Worm (Caenorhabditis elegans): Measurements from ENCODE around the gene F35B3.7.

- TF ChIP-seq lsy-2 (tag; optimal IDR thresholded peaks at IDR 0.05) (no peak), blmp-1 (tag; optimal IDR thresholded peaks at IDR 0.05) (no peak), lin-13 (tag; optimal IDR thresholded peaks at IDR 0.05) (no peak), unc-62 (GFP tag; optimal IDR thresholded peaks at IDR 0.05) (no peak), snpc-4 (tag; optimal IDR thresholded peaks at IDR 0.05) (no peak), mep-1 (tag; optimal IDR thresholded peaks at IDR 0.05) (no peak)
Measured at ce11 chrX:16999649-17000048, 43.2 kb downstream of the F35B3.7 start.
